Fruit fly (Drosophila melanogaster): ENCODE measurements around the gene CG43394.

Gene CG43394

dm6 chr2L:8104094-8104493 is 41.5 kb upstream of the CG43394 start (continued):
- TF ChIP-seq Stat92E (GFP tag; optimal IDR thresholded peaks at IDR 0.05) (no peak), H2.0 (GFP tag; IDR thresholded peaks at IDR 0.05) (no peak), CG14667 (GFP tag; IDR thresholded peaks at IDR 0.05) (no peak), CG2678 (tag; optimal IDR thresholded peaks at IDR 0.05) (no peak), CG16813 (GFP tag; IDR thresholded peaks at IDR 0.05; ENCODE audit: partially characterized antibody) (no peak), hb (GFP tag; IDR thresholded peaks at IDR 0.05; ENCODE audit: partially characterized antibody) (no peak), pzg (GFP tag; optimal IDR thresholded peaks at IDR 0.05) (no peak), slbo (GFP tag; IDR thresholded peaks at IDR 0.05) (no peak), mirr (GFP tag; optimal IDR thresholded peaks at IDR 0.05) (no peak), CG8924 (tag; optimal IDR thresholded peaks at IDR 0.05) (no peak), pfk (GFP tag; optimal IDR thresholded peaks at IDR 0.05) (no peak), CG4820 (GFP tag; optimal IDR thresholded peaks at IDR 0.05) (no peak), gfzf (GFP tag; optimal IDR thresholded peaks at IDR 0.05) (no peak), CG6654 (GFP tag; optimal IDR thresholded peaks at IDR 0.05) (no peak), CG12219 (GFP tag; optimal IDR thresholded peaks at IDR 0.05) (no peak), Ptx1 (GFP tag; IDR thresholded peaks at IDR 0.05) (no peak), CG3163 (GFP tag; optimal IDR thresholded peaks at IDR 0.05) (peak; percentile 15), Gug (GFP tag; IDR thresholded peaks at IDR 0.05) (no peak), p53 (GFP tag; optimal IDR thresholded peaks at IDR 0.05) (no peak), CG5180 (GFP tag; optimal IDR thresholded peaks at IDR 0.05) (no peak), kni (GFP tag; optimal IDR thresholded peaks at IDR 0.05) (peak; percentile 63), ems (GFP tag; optimal IDR thresholded peaks at IDR 0.05) (no peak), sens (GFP tag) (peak; percentile 41), jing (GFP tag; optimal IDR thresholded peaks at IDR 0.05) (no peak), CG3065 (GFP tag; optimal IDR thresholded peaks at IDR 0.05) (no peak), Pdp1 (GFP tag; optimal IDR thresholded peaks at IDR 0.05) (peak in 1 of 2 experiments; percentile 35), gro (GFP tag; optimal IDR thresholded peaks at IDR 0.05) (peak; percentile 7), exex (tag; optimal IDR thresholded peaks at IDR 0.05) (peak; percentile 19), MESR4 (GFP tag; optimal IDR thresholded peaks at IDR 0.05) (no peak), CG9817 (tag; optimal IDR thresholded peaks at IDR 0.05) (no peak), her (GFP tag; optimal IDR thresholded peaks at IDR 0.05) (peak; percentile 2), CG12769 (tag; optimal IDR thresholded peaks at IDR 0.05) (peak; percentile 40), HLH54F (GFP tag; optimal IDR thresholded peaks at IDR 0.05) (no peak), br (optimal IDR thresholded peaks at IDR 0.05) (no peak), CG4617 (GFP tag; optimal IDR thresholded peaks at IDR 0.05; ENCODE audit: borderline replicate concordance) (no peak), ara (GFP tag; IDR thresholded peaks at IDR 0.05) (no peak), salm (tag; optimal IDR thresholded peaks at IDR 0.05) (no peak), dysf (GFP tag; IDR thresholded peaks at IDR 0.05) (no peak), gce (GFP tag; IDR thresholded peaks at IDR 0.05) (no peak), scrt (GFP tag; optimal IDR thresholded peaks at IDR 0.05) (no peak), Nf-YC (tag; optimal IDR thresholded peaks at IDR 0.05) (peak; percentile 10), hkb (optimal IDR thresholded peaks at IDR 0.05) (no peak), hkb (GFP tag; IDR thresholded peaks at IDR 0.05) (no peak), phol (tag; optimal IDR thresholded peaks at IDR 0.05) (no peak), Fer3 (tag; optimal IDR thresholded peaks at IDR 0.05) (no peak), sqz (GFP tag; optimal IDR thresholded peaks at IDR 0.05) (no peak), Eip74EF (GFP tag; optimal IDR thresholded peaks at IDR 0.05) (peak in 1 of 2 experiments; percentile 11), CG7745 (tag; optimal IDR thresholded peaks at IDR 0.05) (peak; percentile 50), vfl (GFP tag; optimal IDR thresholded peaks at IDR 0.05) (no peak), slou (GFP tag; optimal IDR thresholded peaks at IDR 0.05) (no peak), CG43689 (GFP tag; IDR thresholded peaks at IDR 0.05) (no peak), Meics (GFP tag; optimal IDR thresholded peaks at IDR 0.05) (no peak)

Measured in whole organism, embryonic.